Worm (Caenorhabditis elegans): ENCODE data around the gene epg-9.

epg-9 gene

DNA sequence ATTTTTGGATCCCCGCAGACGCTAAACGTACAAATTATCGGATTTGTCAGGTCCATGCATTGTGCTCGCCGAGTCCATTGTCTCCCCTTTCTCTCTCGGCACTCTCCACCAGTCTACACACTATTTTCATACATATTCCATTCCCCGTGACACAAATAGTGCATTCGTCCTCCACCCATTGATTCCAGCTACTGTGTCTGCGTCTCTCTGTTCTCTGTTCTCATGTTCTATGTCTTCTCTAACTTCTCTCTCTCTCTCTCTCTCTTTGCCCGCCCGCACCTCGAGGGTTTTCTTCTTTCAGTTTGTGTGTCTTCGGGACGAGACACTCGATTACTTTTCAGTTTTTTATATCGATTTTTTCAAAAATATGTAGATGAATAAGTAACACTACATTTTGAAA is 1.3 kb upstream of the epg-9 start (continued):
- TF ChIP-seq D1046.2 (GFP tag; IDR thresholded peaks at IDR 0.05), result no peak
- TF ChIP-seq spr-1 (tag; optimal IDR thresholded peaks at IDR 0.05), result no peak
- TF ChIP-seq nhr-76 (tag; optimal IDR thresholded peaks at IDR 0.05), result no peak
- TF ChIP-seq F10B5.3 (tag; optimal IDR thresholded peaks at IDR 0.05), result no peak
- TF ChIP-seq pha-4 (GFP tag; IDR thresholded peaks at IDR 0.05), result no peak
- TF ChIP-seq pha-4 (tag; optimal IDR thresholded peaks at IDR 0.05), result peak; percentile 76
- TF ChIP-seq skn-1 (tag; optimal IDR thresholded peaks at IDR 0.05), result no peak
- TF ChIP-seq dmd-9 (GFP tag; IDR thresholded peaks at IDR 0.05), result no peak
- no peak for TF ChIP-seq daf-19 (GFP tag; conservative IDR thresholded peaks at IDR 0.05)
- no peak for TF ChIP-seq daf-12 (tag; optimal IDR thresholded peaks at IDR 0.05)
- TF ChIP-seq cey-2 (tag; optimal IDR thresholded peaks at IDR 0.05; ENCODE audit: borderline replicate concordance, insufficient read depth), result no peak
- TF ChIP-seq ceh-82 (tag; optimal IDR thresholded peaks at IDR 0.05), result no peak
- TF ChIP-seq F26F4.8 (GFP tag; conservative IDR thresholded peaks at IDR 0.05), result no peak
- TF ChIP-seq nhr-41 (GFP tag; IDR thresholded peaks at IDR 0.05), result no peak
- peak; percentile 54 for TF ChIP-seq lin-38 (GFP tag; IDR thresholded peaks at IDR 0.05)
- no peak for TF ChIP-seq zip-2 (tag; optimal IDR thresholded peaks at IDR 0.05)
- no peak for TF ChIP-seq zag-1 (tag; optimal IDR thresholded peaks at IDR 0.05)
- peak; percentile 80 for TF ChIP-seq ama-1 (optimal IDR thresholded peaks at IDR 0.05)
- TF ChIP-seq aha-1 (tag), result peak; percentile 49
- peak; percentile 40; the same call in 1 of the 2 replicates for TF ChIP-seq set-16 (GFP tag; IDR thresholded peaks at IDR 0.05)
- TF ChIP-seq Y5F2A.4 (GFP tag; optimal IDR thresholded peaks at IDR 0.05), result no peak
- peak in 1 of 2 experiments; percentile 8 for TF ChIP-seq ZK546.5 (tag; optimal IDR thresholded peaks at IDR 0.05)
- TF ChIP-seq lin-15B (tag; optimal IDR thresholded peaks at IDR 0.05), result no peak
- peak; percentile 53; the same call in 1 of the 2 replicates for TF ChIP-seq ceh-20 (GFP tag; IDR thresholded peaks at IDR 0.05)
- TF ChIP-seq zip-11 (GFP tag; IDR thresholded peaks at IDR 0.05), result no peak
- TF ChIP-seq snpc-4 (tag; optimal IDR thresholded peaks at IDR 0.05), result no peak
- no peak for TF ChIP-seq zfp-3 (GFP tag; conservative IDR thresholded peaks at IDR 0.05)
- TF ChIP-seq pqm-1 (tag; optimal IDR thresholded peaks at IDR 0.05), result peak; percentile 35
- no peak for TF ChIP-seq Y105C5A.15 (GFP tag; IDR thresholded peaks at IDR 0.05)
- no peak for TF ChIP-seq dmd-8 (GFP tag; IDR thresholded peaks at IDR 0.05)
- no peak for TF ChIP-seq F49E8.2 (tag; optimal IDR thresholded peaks at IDR 0.05; ENCODE audit: borderline replicate concordance)
- TF ChIP-seq mep-1 (tag; optimal IDR thresholded peaks at IDR 0.05), result peak; percentile 85
- TF ChIP-seq R02D3.7 (tag; optimal IDR thresholded peaks at IDR 0.05), result no peak
- TF ChIP-seq T26A8.4 (GFP tag; IDR thresholded peaks at IDR 0.05), result peak; percentile 63
- TF ChIP-seq mdl-1 (tag; optimal IDR thresholded peaks at IDR 0.05), result peak; percentile 70 to 87
- TF ChIP-seq nhr-6 (tag; optimal IDR thresholded peaks at IDR 0.05), result peak; percentile 48
- no peak for TF ChIP-seq egl-27 (tag; optimal IDR thresholded peaks at IDR 0.05)
- no peak for TF ChIP-seq ceh-32 (tag; optimal IDR thresholded peaks at IDR 0.05; ENCODE audit: poor library complexity)
- TF ChIP-seq php-3 (GFP tag; IDR thresholded peaks at IDR 0.05), result 0 out of 2 replicates have a peak, but pooled peaks have one; percentile 7
- no peak for TF ChIP-seq nhr-111 (GFP tag; optimal IDR thresholded peaks at IDR 0.05)
- no peak for TF ChIP-seq zfp-2 (tag; optimal IDR thresholded peaks at IDR 0.05)
- no peak for TF ChIP-seq saeg-2 (GFP tag; IDR thresholded peaks at IDR 0.05)
- TF ChIP-seq unc-39 (tag; optimal IDR thresholded peaks at IDR 0.05), result no peak
- TF ChIP-seq lin-13 (GFP tag; optimal IDR thresholded peaks at IDR 0.05), result peak; percentile 69
- no peak for TF ChIP-seq daf-16 (GFP tag; optimal IDR thresholded peaks at IDR 0.05)
- peak; percentile 58 for TF ChIP-seq daf-16 (tag; optimal IDR thresholded peaks at IDR 0.05)
- TF ChIP-seq F44E2.7 (GFP tag; IDR thresholded peaks at IDR 0.05), result no peak
- no peak for TF ChIP-seq spr-3 (GFP tag; optimal IDR thresholded peaks at IDR 0.05)
- TF ChIP-seq hmg-1.1 (GFP tag; IDR thresholded peaks at IDR 0.05), result peak; percentile 87
- peak in 1 of 2 experiments; percentile 95 for TF ChIP-seq unc-62 (GFP tag; optimal IDR thresholded peaks at IDR 0.05 in 1 of 2)
- TF ChIP-seq unc-62 (tag; optimal IDR thresholded peaks at IDR 0.05), result no peak
- TF ChIP-seq ztf-11 (tag; optimal IDR thresholded peaks at IDR 0.05), result no peak
- TF ChIP-seq ces-1 (GFP tag; optimal IDR thresholded peaks at IDR 0.05), result no peak
- 0 out of 2 replicates have a peak, but pooled peaks have one; percentile 16 for TF ChIP-seq lin-1 (GFP tag; IDR thresholded peaks at IDR 0.05)
